Worm (Caenorhabditis elegans) whole organism, L4 larva: ENCODE measurements around the gene F28H6.8.

Experiments used
- F37D6.2 ChIP-seq: sonication (generic microtip); optimal IDR thresholded peaks from 2 replicates; lab custom pipeline; 2016; ENCODE audit warnings: mild to moderate bottlenecking, missing genetic modification characterization, missing compliant biosample characterization
- R02D3.7 ChIP-seq: fragments of 150-350 bp; sonication (generic microtip); optimal IDR thresholded peaks from 3 replicates; lab custom pipeline; 2014; ENCODE audit warnings: missing biosample characterization, missing genetic modification characterization
- T26A8.4 ChIP-seq: fragments of 200-800 bp; sonication (Bioruptor generic); IDR thresholded peaks from 2 replicates; pipeline ENCODE4 v1.3.6; 2022; ENCODE audit warnings: missing genetic modification characterization, missing compliant biosample characterization
- Y75B8A.6 ChIP-seq: fragments of 200-800 bp; sonication (Bioruptor generic); IDR thresholded peaks from 2 replicates; pipeline ENCODE4 v1.3.6; 2022; ENCODE audit warnings: missing genetic modification reagents, missing genetic modification characterization, missing compliant biosample characterization
- ceh-20 ChIP-seq: fragments of 200-800 bp; sonication (Bioruptor generic); IDR thresholded peaks from 2 replicates; pipeline ENCODE4 v1.3.6; 2022; ENCODE audit warnings: missing genetic modification reagents, missing genetic modification characterization, missing compliant biosample characterization
- ceh-44 ChIP-seq: fragments of 200-800 bp; sonication (Bioruptor generic); IDR thresholded peaks from 2 replicates; pipeline ENCODE4 v1.3.6; 2022; ENCODE audit warnings: missing genetic modification reagents, missing genetic modification characterization, missing compliant biosample characterization
- ceh-62 ChIP-seq: sonication (generic microtip); optimal IDR thresholded peaks from 2 replicates; lab custom pipeline; 2017; ENCODE audit warnings: missing biosample characterization, missing genetic modification characterization
- ces-1 ChIP-seq: fragments of 150-350 bp; sonication (generic microtip); optimal IDR thresholded peaks from 4 replicates; lab custom pipeline; 2014; ENCODE audit warnings: missing biosample characterization, missing genetic modification reagents, missing genetic modification characterization
- cey-2 ChIP-seq: sonication (generic microtip); optimal IDR thresholded peaks from 3 replicates; lab custom pipeline; 2017; ENCODE audit warnings: missing genetic modification characterization, mild to moderate bottlenecking, missing compliant biosample characterization, antibody characterized with exemption, borderline replicate concordance; ENCODE audit not compliant: insufficient read depth
- ctbp-1 ChIP-seq: fragments of 200-800 bp; sonication (Bioruptor generic); IDR thresholded peaks from 2 replicates; pipeline ENCODE4 v1.3.6; 2022; ENCODE audit warnings: missing genetic modification reagents, missing genetic modification characterization, missing compliant biosample characterization
- daf-16 ChIP-seq, 3 experiments: sonication (generic microtip); optimal IDR thresholded peaks; 2 replicates each; lab custom pipeline; 2016 to 2017; ENCODE audit warnings: missing genetic modification characterization in 3 of 3, missing genetic modification reagents in 3 of 3, mild to moderate bottlenecking in 2 of 3, missing compliant biosample characterization in 2 of 3, missing biosample characterization in 1 of 3, moderate library complexity in 1 of 3
- dmd-6 ChIP-seq: fragments of 200-800 bp; sonication (Bioruptor generic); IDR thresholded peaks from 2 replicates; pipeline ENCODE4 v1.3.6; 2022; ENCODE audit warnings: missing genetic modification reagents, missing genetic modification characterization, missing compliant biosample characterization
- dpl-1 ChIP-seq: fragments of 150-350 bp; optimal IDR thresholded peaks from 2 replicates; lab custom pipeline; 2014; ENCODE audit warnings: missing biosample characterization, missing genetic modification reagents, missing genetic modification characterization
- duxl-1 ChIP-seq: sonication (generic microtip); optimal IDR thresholded peaks from 2 replicates; lab custom pipeline; 2016; ENCODE audit warnings: mild to moderate bottlenecking, missing genetic modification characterization, moderate library complexity, missing compliant biosample characterization; ENCODE audit not compliant: poor library complexity
- dve-1 ChIP-seq: sonication (generic microtip); optimal IDR thresholded peaks from 2 replicates; lab custom pipeline; 2017; ENCODE audit warnings: antibody characterized with exemption, mild to moderate bottlenecking, missing genetic modification characterization, missing compliant biosample characterization; ENCODE audit not compliant: insufficient read depth
- egl-43 ChIP-seq: fragments of 200-800 bp; sonication (Bioruptor generic); IDR thresholded peaks from 2 replicates; pipeline ENCODE4 v1.3.6; 2022; ENCODE audit warnings: missing genetic modification reagents, missing genetic modification characterization, missing compliant biosample characterization
- fkh-10 ChIP-seq: fragments of 150-350 bp; optimal IDR thresholded peaks from 2 replicates; lab custom pipeline; 2014; ENCODE audit warnings: missing biosample characterization, missing genetic modification reagents, missing genetic modification characterization
- hif-1 ChIP-seq, 2 experiments: sonication (generic microtip); optimal IDR thresholded peaks; 2 replicates each; lab custom pipeline; 2016 to 2017; ENCODE audit warnings: missing compliant biosample characterization in 2 of 2, missing genetic modification characterization in 2 of 2, missing genetic modification reagents in 2 of 2, missing genotype in 2 of 2, mild to moderate bottlenecking in 1 of 2
- hlh-30 ChIP-seq: sonication (generic microtip); optimal IDR thresholded peaks from 2 replicates; lab custom pipeline; 2017; ENCODE audit warnings: antibody characterized with exemption, mild to moderate bottlenecking, missing genetic modification characterization, missing compliant biosample characterization; ENCODE audit not compliant: insufficient read depth
- hmg-1.1 ChIP-seq: fragments of 200-800 bp; sonication (Bioruptor generic); IDR thresholded peaks from 2 replicates; pipeline ENCODE4 v1.3.6; 2022; ENCODE audit warnings: missing genetic modification reagents, missing genetic modification characterization, missing compliant biosample characterization
- jun-1 ChIP-seq: fragments of 150-350 bp; optimal IDR thresholded peaks from 2 replicates; lab custom pipeline; 2014; ENCODE audit warnings: missing biosample characterization, missing genetic modification reagents, missing genetic modification characterization
- lin-1 ChIP-seq: fragments of 200-800 bp; sonication (Bioruptor generic); IDR thresholded peaks from 2 replicates; pipeline ENCODE4 v1.3.6; 2022; ENCODE audit warnings: missing genetic modification reagents, missing genetic modification characterization, missing compliant biosample characterization
- lin-13 ChIP-seq: fragments of 150-350 bp; optimal IDR thresholded peaks from 2 replicates; lab custom pipeline; 2014; ENCODE audit warnings: missing biosample characterization, missing genetic modification reagents, missing genetic modification characterization
- lin-38 ChIP-seq: fragments of 200-800 bp; sonication (Bioruptor generic); IDR thresholded peaks from 2 replicates; pipeline ENCODE4 v1.3.6; 2022; ENCODE audit warnings: missing genetic modification reagents, missing genetic modification characterization, missing compliant biosample characterization
- lir-3 ChIP-seq: sonication (generic microtip); optimal IDR thresholded peaks from 2 replicates; lab custom pipeline; 2016; ENCODE audit warnings: mild to moderate bottlenecking, missing genetic modification characterization, missing compliant biosample characterization
- mdl-1 ChIP-seq, 2 experiments: fragments of 150-350 bp in 1 of 2; sonication (generic microtip) in 1 of 2; optimal IDR thresholded peaks; 2 replicates each; lab custom pipeline; 2014 to 2017; ENCODE audit warnings: missing biosample characterization in 2 of 2, missing genetic modification characterization in 2 of 2
- mes-2 ChIP-seq: sonication (generic microtip); optimal IDR thresholded peaks from 2 replicates; lab custom pipeline; 2016; ENCODE audit warnings: missing genotype, mild to moderate bottlenecking, missing genetic modification characterization, missing compliant biosample characterization; ENCODE audit not compliant: poor library complexity, severe bottlenecking
- mxl-3 ChIP-seq: fragments of 200-800 bp; sonication (Bioruptor generic); optimal IDR thresholded peaks from 2 replicates; lab custom pipeline; 2018; ENCODE audit warnings: mild to moderate bottlenecking, missing genetic modification characterization, missing compliant biosample characterization
- nhr-10 ChIP-seq: fragments of 150-350 bp; optimal IDR thresholded peaks from 2 replicates; lab custom pipeline; 2014; ENCODE audit warnings: missing biosample characterization, missing genetic modification characterization
- nhr-11 ChIP-seq: fragments of 150-350 bp; optimal IDR thresholded peaks from 2 replicates; lab custom pipeline; 2014; ENCODE audit warnings: missing biosample characterization, missing genetic modification characterization
- nhr-111 ChIP-seq: fragments of 200-800 bp; sonication (Bioruptor generic); optimal IDR thresholded peaks from 2 replicates; lab custom pipeline; 2018; ENCODE audit warnings: mild to moderate bottlenecking, missing genetic modification characterization, missing compliant biosample characterization
- nhr-25 ChIP-seq: sonication (generic microtip); optimal IDR thresholded peaks from 2 replicates; lab custom pipeline; 2017; ENCODE audit warnings: missing genetic modification characterization, mild to moderate bottlenecking, missing compliant biosample characterization, antibody characterized with exemption, moderate library complexity, borderline replicate concordance; ENCODE audit not compliant: insufficient read depth
- nhr-28 ChIP-seq: fragments of 150-350 bp; optimal IDR thresholded peaks from 2 replicates; lab custom pipeline; 2014; ENCODE audit warnings: missing biosample characterization, missing genetic modification characterization
- nhr-41 ChIP-seq: fragments of 200-800 bp; sonication (Bioruptor generic); IDR thresholded peaks from 2 replicates; pipeline ENCODE4 v1.3.6; 2022; ENCODE audit warnings: missing genetic modification reagents, missing genetic modification characterization, missing compliant biosample characterization
- nhr-42 ChIP-seq: fragments of 200-800 bp; sonication (Bioruptor generic); IDR thresholded peaks from 2 replicates; pipeline ENCODE4 v1.3.6; 2022; ENCODE audit warnings: missing genetic modification characterization, missing compliant biosample characterization
- nhr-48 ChIP-seq: sonication (generic microtip); optimal IDR thresholded peaks from 2 replicates; lab custom pipeline; 2016; ENCODE audit warnings: mild to moderate bottlenecking, missing genetic modification characterization, missing compliant biosample characterization
- set-16 ChIP-seq: fragments of 200-800 bp; sonication (Bioruptor generic); IDR thresholded peaks from 2 replicates; pipeline ENCODE4 v1.3.6; 2022; ENCODE audit warnings: missing genetic modification reagents, missing genetic modification characterization, missing compliant biosample characterization
- skn-1 ChIP-seq: fragments of 150-350 bp; optimal IDR thresholded peaks from 2 replicates; lab custom pipeline; 2014; ENCODE audit warnings: missing biosample characterization, missing genetic modification characterization
- spr-1 ChIP-seq: sonication (generic microtip); optimal IDR thresholded peaks from 2 replicates; lab custom pipeline; 2016; ENCODE audit warnings: mild to moderate bottlenecking, missing genetic modification characterization, missing compliant biosample characterization
- spr-3 ChIP-seq: fragments of 200-800 bp; sonication (Bioruptor generic); optimal IDR thresholded peaks from 2 replicates; lab custom pipeline; 2018; ENCODE audit warnings: mild to moderate bottlenecking, missing genetic modification characterization, missing compliant biosample characterization
- tag-97 ChIP-seq: fragments of 200-800 bp; sonication (Bioruptor generic); IDR thresholded peaks from 2 replicates; pipeline ENCODE4 v1.3.6; 2022; ENCODE audit warnings: missing genetic modification characterization, missing compliant biosample characterization
- tra-1 ChIP-seq: fragments of 200-800 bp; sonication (Bioruptor generic); IDR thresholded peaks from 2 replicates; pipeline ENCODE4 v1.3.6; 2022; ENCODE audit warnings: missing genetic modification reagents, missing genetic modification characterization, missing compliant biosample characterization
- unc-39 ChIP-seq: sonication (generic microtip); optimal IDR thresholded peaks from 2 replicates; lab custom pipeline; 2017; ENCODE audit warnings: missing biosample characterization, missing genetic modification characterization
- unc-62 ChIP-seq, 3 experiments: fragments of 150-350 bp in 1 of 3; sonication (generic microtip); optimal IDR thresholded peaks in 2 of 3; peaks in 1 of 3; 1 replicate in 1 of 3; 2 replicates in 2 of 3; lab custom pipeline; 2014 to 2017; ENCODE audit warnings: missing biosample characterization in 3 of 3, missing genetic modification characterization in 3 of 3, missing genetic modification reagents in 3 of 3, missing genotype in 1 of 3
- zag-1 ChIP-seq: fragments of 150-350 bp; optimal IDR thresholded peaks from 2 replicates; lab custom pipeline; 2014; ENCODE audit warnings: missing biosample characterization, missing genetic modification characterization
- zip-11 ChIP-seq: fragments of 200-800 bp; sonication (Bioruptor generic); IDR thresholded peaks from 2 replicates; pipeline ENCODE4 v1.3.6; 2022; ENCODE audit warnings: missing genetic modification characterization, missing compliant biosample characterization
- zip-2 ChIP-seq: fragments of 150-350 bp; optimal IDR thresholded peaks from 2 replicates; lab custom pipeline; 2014; ENCODE audit warnings: missing biosample characterization, missing genetic modification characterization
- ztf-11 ChIP-seq: fragments of 150-350 bp; optimal IDR thresholded peaks from 2 replicates; lab custom pipeline; 2014; ENCODE audit warnings: missing biosample characterization, missing genetic modification characterization

The F28H6.8 gene

ce11 chrX:14146740-14147140 lies 12.6 kb upstream of the F28H6.8 start (continued):
- peak in 1 of 2 experiments; percentile 86 for TF ChIP-seq daf-16 (GFP tag; optimal IDR thresholded peaks at IDR 0.05; lab: Kevin White, UChicago)
- peak; percentile 99 for TF ChIP-seq daf-16 (tag; optimal IDR thresholded peaks at IDR 0.05; lab: Kevin White, UChicago)
- peak; percentile 80 for TF ChIP-seq fkh-10 (GFP tag; lab: Kevin White, UChicago)
- TF ChIP-seq lin-38 (GFP tag; lab: Robert Waterston, UW), result no peak; the same call in 1 of the 2 replicates
- no peak for TF ChIP-seq Y75B8A.6 (GFP tag; lab: Robert Waterston, UW)
- peak; percentile 27; the same call in 1 of the 2 replicates for TF ChIP-seq set-16 (GFP tag; lab: Robert Waterston, UW)
- TF ChIP-seq duxl-1 (tag; lab: Kevin White, UChicago), result no peak
- peak; percentile 46 for TF ChIP-seq nhr-25 (tag; lab: Kevin White, UChicago)
- TF ChIP-seq ceh-62 (tag; lab: Kevin White, UChicago), result no peak
- 0 out of 2 replicates have a peak, but pooled peaks have one; percentile 33 for TF ChIP-seq nhr-41
- no peak for TF ChIP-seq zag-1
- TF ChIP-seq F37D6.2 (tag; lab: Kevin White, UChicago), result peak; percentile 16
- peak; percentile 74 for TF ChIP-seq hmg-1.1
- TF ChIP-seq ctbp-1 (GFP tag; lab: Robert Waterston, UW), result 0 out of 2 replicates have a peak, but pooled peaks have one; percentile 20
- no peak for TF ChIP-seq nhr-111 (GFP tag; lab: Kevin White, UChicago)
- TF ChIP-seq ces-1 (GFP tag; lab: Kevin White, UChicago), result no peak
- TF ChIP-seq nhr-42 (GFP tag; lab: Robert Waterston, UW), result peak; percentile 41; the same call in 1 of the 2 replicates
- TF ChIP-seq dmd-6 (GFP tag; lab: Robert Waterston, UW), result peak; percentile 73
- peak in 1 of 2 experiments; percentile 51 for TF ChIP-seq hif-1 (tag; optimal IDR thresholded peaks at IDR 0.05; lab: Kevin White, UChicago)
- peak in 1 of 2 experiments; percentile 96 for TF ChIP-seq unc-62 (GFP tag; optimal IDR thresholded peaks at IDR 0.05 in 1 of 2; lab: Kevin White, UChicago)
- TF ChIP-seq unc-62 (tag; optimal IDR thresholded peaks at IDR 0.05; lab: Kevin White, UChicago), result no peak
- peak; percentile 16 for TF ChIP-seq nhr-48 (tag; lab: Kevin White, UChicago)
- no peak for TF ChIP-seq spr-3
- TF ChIP-seq cey-2 (tag; lab: Kevin White, UChicago), result no peak
- TF ChIP-seq nhr-28 (tag; lab: Kevin White, UChicago), result peak; percentile 96
- no peak for TF ChIP-seq nhr-10 (tag; lab: Kevin White, UChicago)
- TF ChIP-seq lin-1 (GFP tag; lab: Robert Waterston, UW), result 0 out of 2 replicates have a peak, but pooled peaks have one; percentile 30
- peak; percentile 91 for TF ChIP-seq dve-1
- TF ChIP-seq lin-13, result no peak
- peak; percentile 44 for TF ChIP-seq mxl-3
- TF ChIP-seq mes-2, result peak; percentile 66
- TF ChIP-seq T26A8.4 (GFP tag; lab: Robert Waterston, UW), result peak; percentile 50; the same call in 1 of the 2 replicates
- no peak for TF ChIP-seq spr-1 (tag; lab: Kevin White, UChicago)
- TF ChIP-seq dpl-1 (GFP tag; lab: Kevin White, UChicago), result peak; percentile 54
- no peak for TF ChIP-seq lir-3 (tag; lab: Kevin White, UChicago)
- TF ChIP-seq ceh-20, result 0 out of 2 replicates have a peak, but pooled peaks have one; percentile 37
- TF ChIP-seq tag-97 (GFP tag; lab: Robert Waterston, UW), result no peak
- TF ChIP-seq zip-2 (tag; lab: Kevin White, UChicago), result peak; percentile 17
- TF ChIP-seq unc-39 (tag; lab: Kevin White, UChicago), result no peak
- no peak for TF ChIP-seq R02D3.7
- TF ChIP-seq jun-1 (tag; lab: Kevin White, UChicago), result no peak
- TF ChIP-seq zip-11 (GFP tag; lab: Robert Waterston, UW), result no peak
- TF ChIP-seq hlh-30, result peak; percentile 96
- no peak for TF ChIP-seq skn-1
- no peak for TF ChIP-seq ztf-11 (tag; lab: Kevin White, UChicago)
- no peak for TF ChIP-seq ceh-44 (GFP tag; lab: Robert Waterston, UW)
- TF ChIP-seq tra-1, result peak; percentile 69
- peak; percentile 79 for TF ChIP-seq nhr-11 (tag; lab: Kevin White, UChicago)
- peak; percentile 63 to 89 for TF ChIP-seq mdl-1 (tag; optimal IDR thresholded peaks at IDR 0.05; lab: Kevin White, UChicago)
- TF ChIP-seq egl-43 (GFP tag; lab: Robert Waterston, UW), result no peak
